Worm (Caenorhabditis elegans): ENCODE data around the gene lgc-44.
A peak's percentile ranks its signal among the peaks of the same experiment; 100 is the strongest.

The lgc-44 gene

ce11 chrV:11704658-11705057 is 32.3 kb upstream of the lgc-44 start:
- TF ChIP-seq unc-55 (GFP tag; optimal IDR thresholded peaks at IDR 0.05) = no peak

ce11 chrV:11697482-11697881 is 25.1 kb upstream of the lgc-44 start:
- TF ChIP-seq ztf-1 (GFP tag; conservative IDR thresholded peaks at IDR 0.05) = no peak
- TF ChIP-seq fos-1 (tag; optimal IDR thresholded peaks at IDR 0.05) = no peak
- no peak for TF ChIP-seq gmeb-1 (tag; optimal IDR thresholded peaks at IDR 0.05)
- TF ChIP-seq snpc-4 (tag; optimal IDR thresholded peaks at IDR 0.05) = no peak
- TF ChIP-seq crh-2 (tag; optimal IDR thresholded peaks at IDR 0.05) = peak; percentile 28
- no peak for TF ChIP-seq unc-55 (GFP tag; optimal IDR thresholded peaks at IDR 0.05)
- TF ChIP-seq aly-2 (tag; optimal IDR thresholded peaks at IDR 0.05) = no peak
- TF ChIP-seq sem-4 (tag; optimal IDR thresholded peaks at IDR 0.05) = peak; percentile 66
- TF ChIP-seq nhr-10 (tag; optimal IDR thresholded peaks at IDR 0.05) = no peak
- TF ChIP-seq lsy-2 (tag; optimal IDR thresholded peaks at IDR 0.05) = peak in 1 of 2 experiments; percentile 16
- TF ChIP-seq zag-1 (tag; optimal IDR thresholded peaks at IDR 0.05) = peak; percentile 6
- no peak for TF ChIP-seq mbf-1 (tag; optimal IDR thresholded peaks at IDR 0.05)

ce11 chrV:11695597-11695996 is 23.2 kb upstream of the lgc-44 start, which contains the start of gene W05E10.5:
Gene W05E10.5 (minus strand): TSS chrV:11695697.
- no peak for TF ChIP-seq unc-39 (tag; optimal IDR thresholded peaks at IDR 0.05)
- no peak for TF ChIP-seq nhr-77 (tag; optimal IDR thresholded peaks at IDR 0.05)
- TF ChIP-seq peb-1 (tag; optimal IDR thresholded peaks at IDR 0.05) = no peak
- no peak for TF ChIP-seq unc-55 (GFP tag; optimal IDR thresholded peaks at IDR 0.05)
- no peak for TF ChIP-seq elt-1 (tag; optimal IDR thresholded peaks at IDR 0.05)
- TF ChIP-seq alr-1 (tag; optimal IDR thresholded peaks at IDR 0.05) = no peak
- TF ChIP-seq mbf-1 (tag; optimal IDR thresholded peaks at IDR 0.05) = no peak
- TF ChIP-seq nhr-25 (tag; optimal IDR thresholded peaks at IDR 0.05) = no peak
- no peak for TF ChIP-seq lin-11 (tag; optimal IDR thresholded peaks at IDR 0.05)
- no peak for TF ChIP-seq ztf-1 (GFP tag; conservative IDR thresholded peaks at IDR 0.05)
- no peak for TF ChIP-seq nhr-10 (tag; optimal IDR thresholded peaks at IDR 0.05)
- TF ChIP-seq unc-62 (GFP tag; optimal IDR thresholded peaks at IDR 0.05) = no peak
- no peak for TF ChIP-seq C34F6.9 (tag; optimal IDR thresholded peaks at IDR 0.05)
- TF ChIP-seq ceh-82 (tag; optimal IDR thresholded peaks at IDR 0.05) = no peak
- TF ChIP-seq mdl-1 (tag; optimal IDR thresholded peaks at IDR 0.05) = no peak

- TF ChIP-seq nhr-10 (tag; optimal IDR thresholded peaks at IDR 0.05) = no peak
- TF ChIP-seq elt-3 (tag; optimal IDR thresholded peaks at IDR 0.05) = no peak
- no peak for TF ChIP-seq blmp-1 (tag; optimal IDR thresholded peaks at IDR 0.05; ENCODE audit: insufficient read depth)
- no peak for TF ChIP-seq sma-9 (GFP tag; optimal IDR thresholded peaks at IDR 0.05)
- TF ChIP-seq sma-9 (tag; optimal IDR thresholded peaks at IDR 0.05) = no peak
- TF ChIP-seq nhr-21 (tag; optimal IDR thresholded peaks at IDR 0.05) = no peak
- TF ChIP-seq unc-62 (GFP tag; optimal IDR thresholded peaks at IDR 0.05) = no peak
- peak; percentile 84 for TF ChIP-seq fos-1 (tag; optimal IDR thresholded peaks at IDR 0.05)
- TF ChIP-seq crh-2 (tag; optimal IDR thresholded peaks at IDR 0.05) = no peak
- no peak for TF ChIP-seq nhr-237 (tag; optimal IDR thresholded peaks at IDR 0.05)
- TF ChIP-seq nhr-129 (tag; optimal IDR thresholded peaks at IDR 0.05) = no peak
- TF ChIP-seq skn-1 (tag; optimal IDR thresholded peaks at IDR 0.05) = peak; percentile 38
- no peak for TF ChIP-seq egl-27 (tag; optimal IDR thresholded peaks at IDR 0.05)
- no peak for TF ChIP-seq nhr-25 (tag; optimal IDR thresholded peaks at IDR 0.05)
- TF ChIP-seq gmeb-1 (tag; optimal IDR thresholded peaks at IDR 0.05) = no peak
- TF ChIP-seq ama-1 (optimal IDR thresholded peaks at IDR 0.05) = no peak
These were observed 19.2 kb upstream of the lgc-44 start, which contains the start of gene W05E10.1 for ce11 chrV:11691553-11691952. Gene W05E10.1 (minus strand): TSS chrV:11691691.

ce11 chrV:11686877-11687276 is 14.5 kb upstream of the lgc-44 start, which contains the start of gene W05E10.2:
Gene W05E10.2 (plus strand): TSS chrV:11687177.
- no peak for TF ChIP-seq aly-2 (tag; optimal IDR thresholded peaks at IDR 0.05)
- no peak for TF ChIP-seq F13H6.1 (tag; optimal IDR thresholded peaks at IDR 0.05)
- no peak for TF ChIP-seq mdl-1 (tag; optimal IDR thresholded peaks at IDR 0.05)
- TF ChIP-seq R02D3.7 (tag; optimal IDR thresholded peaks at IDR 0.05) = no peak
- TF ChIP-seq ceh-82 (tag; optimal IDR thresholded peaks at IDR 0.05) = no peak
- TF ChIP-seq elt-3 (tag; optimal IDR thresholded peaks at IDR 0.05) = no peak
- no peak for TF ChIP-seq nhr-23 (tag; optimal IDR thresholded peaks at IDR 0.05)
- no peak for TF ChIP-seq alr-1 (tag; optimal IDR thresholded peaks at IDR 0.05)
- TF ChIP-seq nhr-12 (tag; optimal IDR thresholded peaks at IDR 0.05) = no peak
- no peak for TF ChIP-seq sma-9 (GFP tag; optimal IDR thresholded peaks at IDR 0.05)
- no peak for TF ChIP-seq sma-9 (tag; optimal IDR thresholded peaks at IDR 0.05)
